Fruit fly (Drosophila melanogaster) whole organism, prepupa: Measurements from ENCODE around the gene Tat.
A peak's percentile ranks its signal among the peaks of the same experiment; 100 is the strongest.

Source experiments
- CG10669 ChIP-seq: fragments of 200-800 bp; sonication (Bioruptor generic); optimal IDR thresholded peaks from 3 replicates; lab custom pipeline; 2018; ENCODE audit warnings: missing biosample characterization, mild to moderate bottlenecking, missing genetic modification characterization, moderate library complexity
- CG11294 ChIP-seq: fragments of 200-800 bp; sonication (Bioruptor generic); IDR thresholded peaks from 2 replicates; pipeline ENCODE4 v1.3.6; 2022; ENCODE audit warnings: missing biosample characterization, missing genetic modification characterization
- CG15336 ChIP-seq: fragments of 200-800 bp; sonication (Bioruptor generic); IDR thresholded peaks from 2 replicates; pipeline ENCODE4 v1.3.6; 2022; ENCODE audit warnings: missing biosample characterization, missing genetic modification characterization
- CG1621 ChIP-seq: fragments of 200-800 bp; sonication (Bioruptor generic); optimal IDR thresholded peaks from 3 replicates; lab custom pipeline; 2018; ENCODE audit warnings: missing biosample characterization, mild to moderate bottlenecking, missing genetic modification characterization
- CG16779 ChIP-seq: fragments of 200-800 bp; sonication (Bioruptor generic); optimal IDR thresholded peaks from 3 replicates; lab custom pipeline; 2017; ENCODE audit warnings: missing biosample characterization, mild to moderate bottlenecking, missing genetic modification characterization
- CG3032 ChIP-seq: fragments of 200-800 bp; optimal IDR thresholded peaks from 2 replicates; lab custom pipeline; 2019; ENCODE audit warnings: missing biosample characterization, mild to moderate bottlenecking, missing genetic modification characterization, moderate library complexity
- CG31627 ChIP-seq: fragments of 200-800 bp; sonication (Bioruptor generic); optimal IDR thresholded peaks from 3 replicates; lab custom pipeline; 2016; ENCODE audit warnings: missing biosample characterization, missing genetic modification characterization
- CG32006 ChIP-seq: fragments of 200-800 bp; sonication (Bioruptor generic); optimal IDR thresholded peaks from 3 replicates; lab custom pipeline; 2017; ENCODE audit warnings: missing biosample characterization, mild to moderate bottlenecking, missing genetic modification characterization
- CG34406 ChIP-seq: fragments of 200-800 bp; sonication (Bioruptor generic); optimal IDR thresholded peaks from 3 replicates; lab custom pipeline; 2016; ENCODE audit warnings: missing biosample characterization, missing genetic modification characterization
- CG3919 ChIP-seq: fragments of 200-800 bp; sonication (Bioruptor generic); optimal IDR thresholded peaks from 3 replicates; lab custom pipeline; 2016; ENCODE audit warnings: missing biosample characterization, missing genetic modification characterization
- CG4318 ChIP-seq: fragments of 200-800 bp; sonication (Bioruptor generic); optimal IDR thresholded peaks from 3 replicates; lab custom pipeline; 2017; ENCODE audit warnings: missing biosample characterization, mild to moderate bottlenecking, missing genetic modification characterization
- CG6163 ChIP-seq: fragments of 200-800 bp; sonication (Bioruptor generic); IDR thresholded peaks from 3 replicates; pipeline ENCODE4 v1.3.6; 2022; ENCODE audit warnings: missing biosample characterization, missing genetic modification characterization
- CG6276 ChIP-seq: fragments of 200-800 bp; sonication (Bioruptor generic); optimal IDR thresholded peaks from 2 replicates; lab custom pipeline; 2017; ENCODE audit warnings: missing biosample characterization, mild to moderate bottlenecking, missing genetic modification characterization
- CG6792 ChIP-seq: fragments of 200-800 bp; sonication (Bioruptor generic); optimal IDR thresholded peaks from 3 replicates; lab custom pipeline; 2016; ENCODE audit warnings: missing biosample characterization, missing genetic modification characterization
- CG6854 ChIP-seq: fragments of 200-800 bp; sonication (Bioruptor generic); optimal IDR thresholded peaks from 2 replicates; lab custom pipeline; 2017; ENCODE audit warnings: missing biosample characterization, mild to moderate bottlenecking, missing genetic modification characterization
- CG8119 ChIP-seq: fragments of 200-800 bp; sonication (Bioruptor generic); IDR thresholded peaks from 3 replicates; pipeline ENCODE4 v1.3.6; 2022; ENCODE audit warnings: missing biosample characterization, missing genetic modification characterization
- CG8319 ChIP-seq: fragments of 200-800 bp; sonication (Bioruptor generic); optimal IDR thresholded peaks from 3 replicates; lab custom pipeline; 2016; ENCODE audit warnings: missing biosample characterization, missing genetic modification characterization
- CG8632 ChIP-seq: fragments of 200-800 bp; sonication (Bioruptor generic); optimal IDR thresholded peaks from 3 replicates; lab custom pipeline; 2016; ENCODE audit warnings: missing biosample characterization, missing genetic modification characterization
- CG9139 ChIP-seq: fragments of 200-800 bp; sonication (Bioruptor generic); optimal IDR thresholded peaks from 3 replicates; lab custom pipeline; 2017; ENCODE audit warnings: missing biosample characterization, mild to moderate bottlenecking, missing genetic modification characterization
- Eip78C ChIP-seq: fragments of 200-800 bp; sonication (Bioruptor generic); peaks from one replicate; lab custom pipeline; 2016; ENCODE audit warnings: missing biosample characterization, missing genetic modification characterization
- Eip93F ChIP-seq: fragments of 200-800 bp; sonication (Bioruptor generic); optimal IDR thresholded peaks from 2 replicates; lab custom pipeline; 2016; ENCODE audit warnings: missing biosample characterization, mild to moderate bottlenecking, missing genetic modification characterization
- Ets21C ChIP-seq: fragments of 200-800 bp; sonication (Bioruptor generic); optimal IDR thresholded peaks from 3 replicates; lab custom pipeline; 2016; ENCODE audit warnings: missing biosample characterization, missing genetic modification characterization
- Ets96B ChIP-seq: fragments of 200-800 bp; optimal IDR thresholded peaks from 2 replicates; lab custom pipeline; 2019; ENCODE audit warnings: missing biosample characterization, mild to moderate bottlenecking, missing genetic modification characterization, moderate library complexity
- Gug ChIP-seq: fragments of 200-800 bp; sonication (Bioruptor generic); IDR thresholded peaks from 2 replicates; pipeline ENCODE4 v1.3.6; 2022; ENCODE audit warnings: missing biosample characterization, missing genetic modification characterization
- Hr39 ChIP-seq: fragments of 200-800 bp; sonication (Bioruptor generic); optimal IDR thresholded peaks from 2 replicates; lab custom pipeline; 2016; ENCODE audit warnings: missing biosample characterization, missing genetic modification characterization
- Met ChIP-seq: fragments of 200-800 bp; sonication (Bioruptor generic); optimal IDR thresholded peaks from 3 replicates; lab custom pipeline; 2016; ENCODE audit warnings: missing biosample characterization, missing genetic modification characterization
- Sox14 ChIP-seq: fragments of 200-800 bp; sonication (Bioruptor generic); optimal IDR thresholded peaks from 3 replicates; lab custom pipeline; 2016; ENCODE audit warnings: missing biosample characterization, missing genetic modification characterization
- Sox15 ChIP-seq: fragments of 200-800 bp; sonication (Bioruptor generic); optimal IDR thresholded peaks from 3 replicates; lab custom pipeline; 2016; ENCODE audit warnings: missing biosample characterization, missing genetic modification characterization
- achi ChIP-seq: fragments of 200-800 bp; sonication (Bioruptor generic); optimal IDR thresholded peaks from 3 replicates; lab custom pipeline; 2016; ENCODE audit warnings: missing biosample characterization, missing genetic modification characterization
- acj6 ChIP-seq: fragments of 200-800 bp; sonication (Bioruptor generic); optimal IDR thresholded peaks from 3 replicates; lab custom pipeline; 2016; ENCODE audit warnings: missing biosample characterization, missing genetic modification characterization
- dac ChIP-seq: fragments of 200-800 bp; sonication (Bioruptor generic); optimal IDR thresholded peaks from 2 replicates; lab custom pipeline; 2017; ENCODE audit warnings: missing biosample characterization, mild to moderate bottlenecking, missing genetic modification characterization
- dsx ChIP-seq: fragments of 200-800 bp; optimal IDR thresholded peaks from 3 replicates; lab custom pipeline; 2019; ENCODE audit warnings: missing biosample characterization, mild to moderate bottlenecking, missing genetic modification characterization, moderate library complexity; ENCODE audit not compliant: poor library complexity, severe bottlenecking
- eg ChIP-seq: fragments of 200-800 bp; sonication (Bioruptor generic); IDR thresholded peaks from 3 replicates; pipeline ENCODE4 v1.3.6; 2022; ENCODE audit warnings: missing biosample characterization, missing genetic modification characterization
- esn ChIP-seq: fragments of 200-800 bp; sonication (Bioruptor generic); optimal IDR thresholded peaks from 2 replicates; lab custom pipeline; 2016; ENCODE audit warnings: missing biosample characterization, mild to moderate bottlenecking, missing genetic modification characterization, moderate library complexity
- fd59A ChIP-seq: fragments of 200-800 bp; sonication (Bioruptor generic); optimal IDR thresholded peaks from 2 replicates; lab custom pipeline; 2017; ENCODE audit warnings: missing biosample characterization, mild to moderate bottlenecking, missing genetic modification characterization, missing genetic modification reagents
- fd85E ChIP-seq: fragments of 200-800 bp; sonication (Bioruptor generic); optimal IDR thresholded peaks from 3 replicates; lab custom pipeline; 2016; ENCODE audit warnings: missing biosample characterization, missing genetic modification characterization
- fkh ChIP-seq: fragments of 200-800 bp; sonication (Bioruptor generic); optimal IDR thresholded peaks from 3 replicates; lab custom pipeline; 2017; ENCODE audit warnings: missing biosample characterization, mild to moderate bottlenecking, missing genetic modification characterization, moderate library complexity
- lz ChIP-seq: fragments of 200-800 bp; sonication (Bioruptor generic); optimal IDR thresholded peaks from 3 replicates; lab custom pipeline; 2016; ENCODE audit warnings: missing biosample characterization, missing genetic modification characterization
- spab ChIP-seq: fragments of 200-800 bp; sonication (Bioruptor generic); optimal IDR thresholded peaks from 2 replicates; lab custom pipeline; 2017; ENCODE audit warnings: missing biosample characterization, mild to moderate bottlenecking, missing genetic modification characterization, missing genetic modification reagents
- ss ChIP-seq, 2 experiments: fragments of 200-800 bp; sonication (Bioruptor generic); optimal IDR thresholded peaks; 2 replicates in 1 of 2; 3 replicates in 1 of 2; lab custom pipeline; 2017 to 2018; ENCODE audit warnings: mild to moderate bottlenecking in 2 of 2, missing biosample characterization in 2 of 2, missing genetic modification characterization in 2 of 2, moderate library complexity in 1 of 2
- svp ChIP-seq: fragments of 200-800 bp; sonication (Bioruptor generic); peaks from one replicate; lab custom pipeline; 2016; ENCODE audit warnings: missing biosample characterization, missing genetic modification characterization

Tat gene

DNA sequence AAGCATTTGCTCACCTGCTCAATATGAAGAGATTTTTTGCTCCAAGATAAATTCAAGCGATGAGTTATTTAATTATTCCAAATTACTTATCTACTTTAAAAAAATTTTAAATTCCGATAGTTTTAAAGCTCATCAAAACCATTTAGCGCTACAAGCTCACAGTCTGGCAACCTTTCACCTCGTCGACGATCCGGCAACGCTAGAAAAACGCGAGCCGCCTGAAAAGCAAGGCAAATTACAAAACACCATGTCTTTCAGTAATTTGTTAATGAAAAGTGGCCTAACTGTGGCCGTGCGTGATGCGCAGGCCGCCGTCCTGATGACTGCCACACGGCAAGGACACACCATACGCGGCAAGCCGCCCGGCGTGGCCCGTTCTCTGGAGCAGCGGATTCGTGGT lies 34.9 kb upstream of the Tat start, which contains the start of gene mRpL38:
Gene mRpL38 (plus strand): TSS at position 197 of the 400 bp plus-strand sequence.
- TF ChIP-seq CG6854 (no peak), svp (GFP tag; lab: Kevin White, UChicago) (peak; percentile 26), CG6792 (GFP tag; lab: Kevin White, UChicago) (no peak), CG8319 (no peak), Ets21C (GFP tag; lab: Kevin White, UChicago) (no peak), Sox14 (GFP tag; lab: Kevin White, UChicago) (no peak), fkh (GFP tag; lab: Kevin White, UChicago) (no peak)

DNA sequence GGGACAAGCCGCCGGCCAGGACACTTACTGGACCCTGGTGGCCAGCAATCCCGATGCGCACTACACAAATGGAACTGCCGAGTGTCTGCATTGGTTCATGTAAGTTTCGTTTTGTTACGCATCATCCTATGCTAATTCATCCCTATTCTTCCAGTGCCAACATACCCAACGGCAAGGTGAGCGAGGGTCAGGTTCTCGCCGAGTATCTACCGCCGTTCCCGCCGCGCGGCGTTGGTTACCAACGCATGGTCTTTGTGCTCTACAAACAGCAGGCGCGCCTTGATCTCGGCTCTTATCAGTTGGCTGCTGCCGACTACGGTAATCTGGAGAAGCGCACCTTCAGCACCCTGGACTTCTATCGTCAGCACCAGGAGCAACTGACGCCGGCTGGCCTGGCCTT lies 34.0 kb upstream of the Tat start:
- TF ChIP-seq svp (GFP tag; lab: Kevin White, UChicago) (peak; percentile 94), CG11294 (GFP tag; lab: Robert Waterston, UW) (no peak)

DNA sequence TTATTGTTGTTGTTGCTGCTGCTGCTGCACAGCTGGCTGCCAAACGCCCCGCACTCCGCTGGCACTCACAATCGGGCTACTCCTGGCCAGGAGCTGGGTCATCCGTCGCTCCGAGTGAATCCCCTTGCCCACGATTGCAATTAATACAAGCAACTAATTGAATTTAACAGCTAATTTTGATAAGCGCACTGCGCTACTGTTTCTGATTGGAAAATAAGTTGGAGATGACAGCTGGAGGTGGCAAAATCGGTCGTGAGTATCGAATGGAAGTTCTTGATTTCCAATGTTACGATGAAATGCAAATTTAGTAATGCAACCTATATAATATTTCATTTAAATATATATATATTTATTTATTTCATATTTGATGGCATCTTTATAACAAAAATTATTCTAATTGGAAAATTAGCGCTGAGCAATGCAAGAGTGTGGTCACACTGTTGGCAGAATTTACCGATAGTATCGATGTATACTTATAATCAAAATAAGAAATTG lies 27.1 kb upstream of the Tat start, which contains the start of gene CG42271:
Gene CG42271 (minus strand): TSS at position 224 of the 495 bp plus-strand sequence.
- no peak for TF ChIP-seq Met
- peak; percentile 26 for TF ChIP-seq CG34406 (GFP tag; lab: Kevin White, UChicago)
- peak; percentile 93 for TF ChIP-seq dsx (GFP tag; lab: Kevin White, UChicago)
- 0 out of 3 replicates have a peak, but pooled peaks have one; percentile 26 for TF ChIP-seq eg
- no peak for TF ChIP-seq CG6276 (GFP tag; lab: Kevin White, UChicago)
- peak; percentile 15 for TF ChIP-seq CG3032 (tag; lab: Kevin White, UChicago)
- no peak for TF ChIP-seq Hr39 (GFP tag; lab: Kevin White, UChicago)
- TF ChIP-seq lz (GFP tag; lab: Kevin White, UChicago), result peak; percentile 28
- peak; percentile 21 for TF ChIP-seq esn (GFP tag; lab: Kevin White, UChicago)
- TF ChIP-seq svp (GFP tag; lab: Kevin White, UChicago), result peak; percentile 67

DNA sequence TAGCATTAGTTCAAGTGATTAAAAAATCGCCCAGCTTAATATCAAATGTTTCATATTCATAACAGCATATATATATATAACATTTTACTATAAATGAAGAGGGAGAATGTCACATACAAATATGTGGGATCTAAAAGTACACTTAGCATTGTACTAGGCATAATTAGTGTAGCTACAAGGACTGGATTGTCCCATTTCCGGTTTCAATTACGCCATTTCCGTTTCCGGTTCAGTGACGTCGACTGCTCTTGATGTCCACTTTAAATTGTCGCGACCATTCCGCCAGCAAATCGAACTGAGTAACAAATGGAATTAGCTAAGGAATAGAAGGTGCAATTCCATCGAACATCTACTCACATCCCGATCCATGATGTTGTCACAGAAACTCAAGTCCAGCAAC lies 26.6 kb upstream of the Tat start:
- peak; percentile 13 for TF ChIP-seq Eip78C (GFP tag; lab: Kevin White, UChicago)
- TF ChIP-seq CG6854, result peak; percentile 4
- no peak for TF ChIP-seq esn (GFP tag; lab: Kevin White, UChicago)

DNA sequence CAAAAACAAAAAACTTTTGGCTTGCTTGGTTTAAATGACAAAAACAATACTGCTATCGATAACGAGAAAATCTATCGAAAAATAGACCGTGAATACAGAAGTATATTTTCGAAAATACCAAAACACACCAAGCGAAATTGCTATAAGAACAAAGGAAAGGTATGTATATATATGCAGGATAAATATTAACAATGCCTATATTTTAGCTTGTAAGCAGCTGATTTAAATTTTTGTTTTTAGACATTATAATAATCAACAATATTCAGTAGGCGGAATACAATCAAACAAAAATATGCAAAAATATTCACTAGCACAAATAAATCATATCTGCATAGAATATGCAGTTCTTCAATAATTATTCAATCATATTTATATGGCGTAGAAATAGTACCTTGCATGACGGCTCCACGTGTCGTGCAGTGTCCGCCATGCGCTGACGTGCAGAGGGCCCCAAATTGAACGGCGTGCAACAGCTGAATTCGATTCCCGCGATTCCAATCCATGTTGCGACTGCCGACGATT lies 23.1 kb upstream of the Tat start, which contains the start of the genes Fbxl4 and Dus2:
Gene Fbxl4 (minus strand): TSS at position 51 of the 522 bp plus-strand sequence.
Gene Dus2 (plus strand): TSS at position 116 of the 522 bp plus-strand sequence.
- TF ChIP-seq CG3919 (GFP tag; lab: Kevin White, UChicago), result peak; percentile 92
- TF ChIP-seq svp (GFP tag; lab: Kevin White, UChicago), result peak; percentile 96
- peak; percentile 85 for TF ChIP-seq CG8119
- peak; percentile 68 for TF ChIP-seq Eip93F
- TF ChIP-seq ss (GFP tag; optimal IDR thresholded peaks at IDR 0.05; lab: Kevin White, UChicago), result peak; percentile 67 to 82
- peak; percentile 43 for TF ChIP-seq CG9139 (GFP tag; lab: Kevin White, UChicago)
- TF ChIP-seq CG8632 (GFP tag; lab: Kevin White, UChicago), result peak; percentile 83
- TF ChIP-seq dac (GFP tag; lab: Kevin White, UChicago), result peak; percentile 84
- peak; percentile 75 for TF ChIP-seq CG6276 (GFP tag; lab: Kevin White, UChicago)
- peak; percentile 52 for TF ChIP-seq CG6854
- TF ChIP-seq Ets96B, result peak; percentile 84
- TF ChIP-seq acj6 (GFP tag; lab: Kevin White, UChicago), result peak; percentile 94
- peak; percentile 88 for TF ChIP-seq achi (GFP tag; lab: Kevin White, UChicago)
- TF ChIP-seq CG4318 (GFP tag; lab: Kevin White, UChicago), result peak; percentile 85
- no peak for TF ChIP-seq fd85E
- TF ChIP-seq CG6163 (GFP tag; lab: Robert Waterston, UW), result peak; percentile 90
- peak; percentile 76 for TF ChIP-seq CG1621 (tag; lab: Kevin White, UChicago)
- peak; percentile 93 for TF ChIP-seq lz (GFP tag; lab: Kevin White, UChicago)
- TF ChIP-seq CG34406 (GFP tag; lab: Kevin White, UChicago), result peak; percentile 86
- peak; percentile 94 for TF ChIP-seq CG31627 (GFP tag; lab: Kevin White, UChicago)
- peak; percentile 96 for TF ChIP-seq Eip78C (GFP tag; lab: Kevin White, UChicago)
- TF ChIP-seq spab (GFP tag; lab: Kevin White, UChicago), result peak; percentile 73
- TF ChIP-seq Gug, result peak; percentile 77
- TF ChIP-seq Met, result peak; percentile 91
- TF ChIP-seq CG16779 (tag; lab: Kevin White, UChicago), result no peak
- TF ChIP-seq fd59A (GFP tag; lab: Kevin White, UChicago), result peak; percentile 76
- TF ChIP-seq CG10669, result peak; percentile 84
- peak; percentile 84 for TF ChIP-seq CG6792 (GFP tag; lab: Kevin White, UChicago)
- TF ChIP-seq CG32006 (GFP tag; lab: Kevin White, UChicago), result peak; percentile 90
- peak; percentile 85 for TF ChIP-seq CG15336
- peak; percentile 93 for TF ChIP-seq esn (GFP tag; lab: Kevin White, UChicago)
- TF ChIP-seq Sox15 (GFP tag; lab: Kevin White, UChicago), result peak; percentile 91
